Worm (Caenorhabditis elegans) whole organism, late embryonic: ENCODE results near the gene H40L08.1.

Experiments
- F13H6.1 ChIP-seq: sonication (generic microtip); optimal IDR thresholded peaks from 2 replicates; lab custom pipeline; 2016; ENCODE audit warnings: missing genetic modification characterization, missing compliant biosample characterization
- ceh-14 ChIP-seq: sonication (generic microtip); optimal IDR thresholded peaks from 2 replicates; lab custom pipeline; 2016; ENCODE audit warnings: missing genotype, missing genetic modification characterization, missing compliant biosample characterization
- ceh-19 ChIP-seq: fragments of 200-800 bp; sonication (Bioruptor generic); optimal IDR thresholded peaks from 2 replicates; lab custom pipeline; 2018; ENCODE audit warnings: mild to moderate bottlenecking, missing genetic modification characterization, missing compliant biosample characterization
- ceh-30 ChIP-seq: fragments of 150-350 bp; optimal IDR thresholded peaks from 2 replicates; lab custom pipeline; 2014; ENCODE audit warnings: missing biosample characterization, missing genetic modification characterization
- dmd-4 ChIP-seq: sonication (generic microtip); optimal IDR thresholded peaks from 2 replicates; lab custom pipeline; 2016; ENCODE audit warnings: borderline replicate concordance, missing genetic modification characterization, missing compliant biosample characterization
- elt-2 ChIP-seq: sonication (generic microtip); optimal IDR thresholded peaks from 2 replicates; lab custom pipeline; 2016; ENCODE audit warnings: missing genetic modification reagents, missing genetic modification characterization, missing compliant biosample characterization
- eyg-1 ChIP-seq: sonication (generic microtip); optimal IDR thresholded peaks from 2 replicates; lab custom pipeline; 2016; ENCODE audit warnings: missing genotype, missing genetic modification characterization, missing compliant biosample characterization
- fkh-10 ChIP-seq: fragments of 150-350 bp; optimal IDR thresholded peaks from 2 replicates; lab custom pipeline; 2014; ENCODE audit warnings: missing biosample characterization, missing genetic modification reagents, missing genetic modification characterization
- hlh-30 ChIP-seq: sonication (generic microtip); optimal IDR thresholded peaks from 2 replicates; lab custom pipeline; 2017; ENCODE audit warnings: antibody characterized with exemption, missing genetic modification characterization, missing compliant biosample characterization; ENCODE audit not compliant: insufficient read depth
- mec-3 ChIP-seq: sonication (generic microtip); optimal IDR thresholded peaks from 2 replicates; lab custom pipeline; 2016; ENCODE audit warnings: borderline replicate concordance, missing genetic modification characterization, missing compliant biosample characterization
- pha-2 ChIP-seq: sonication (generic microtip); optimal IDR thresholded peaks from 2 replicates; lab custom pipeline; 2017; ENCODE audit warnings: mild to moderate bottlenecking, missing genetic modification characterization, missing compliant biosample characterization
- pha-4 ChIP-seq: fragments of 150-350 bp; optimal IDR thresholded peaks from 2 replicates; lab custom pipeline; 2018; ENCODE audit warnings: missing biosample characterization, missing genetic modification reagents, missing genetic modification characterization
- sox-4 ChIP-seq: sonication (generic microtip); optimal IDR thresholded peaks from 2 replicates; lab custom pipeline; 2017; ENCODE audit warnings: mild to moderate bottlenecking, missing genetic modification characterization, inconsistent platforms, missing compliant biosample characterization
- unc-86 ChIP-seq: sonication (generic microtip); optimal IDR thresholded peaks from 2 replicates; lab custom pipeline; 2016; ENCODE audit warnings: missing genetic modification characterization, missing compliant biosample characterization

ce11 chrX:15070137-15070536 is 13.7 kb downstream of the H40L08.1 start:
- TF ChIP-seq pha-2 (tag; lab: Kevin White, UChicago) = no peak
- no peak for TF ChIP-seq F13H6.1 (tag; lab: Kevin White, UChicago)
- no peak for TF ChIP-seq elt-2
- TF ChIP-seq ceh-19 (GFP tag; lab: Kevin White, UChicago) = no peak
- no peak for TF ChIP-seq ceh-14 (tag; lab: Kevin White, UChicago)
- TF ChIP-seq pha-4 (tag; lab: Kevin White, UChicago) = no peak
- TF ChIP-seq ceh-30 (tag; lab: Kevin White, UChicago) = no peak
- no peak for TF ChIP-seq unc-86 (tag; lab: Kevin White, UChicago)
- no peak for TF ChIP-seq dmd-4 (tag; lab: Kevin White, UChicago)
- TF ChIP-seq fkh-10 (GFP tag; lab: Kevin White, UChicago) = no peak
- TF ChIP-seq sox-4 (tag; lab: Kevin White, UChicago) = no peak
- TF ChIP-seq eyg-1 (tag; lab: Kevin White, UChicago) = no peak
- no peak for TF ChIP-seq mec-3 (tag; lab: Kevin White, UChicago)
- no peak for TF ChIP-seq hlh-30
